Fruit fly (Drosophila melanogaster): ENCODE data around the gene CG42675.

The CG42675 gene

dm6 chr3R:5862032-5862641 is 48.7 kb downstream of the CG42675 start, which contains the start of gene CG2017 (continued):
- TF ChIP-seq CG18764 (GFP tag; optimal IDR thresholded peaks at IDR 0.05) (no peak), Vsx1 (GFP tag; optimal IDR thresholded peaks at IDR 0.05) (no peak), CG8478 (optimal IDR thresholded peaks at IDR 0.05) (no peak), CG17568 (GFP tag; optimal IDR thresholded peaks at IDR 0.05) (no peak), Bdp1 (GFP tag; optimal IDR thresholded peaks at IDR 0.05) (peak; percentile 7), CG1233 (GFP tag; optimal IDR thresholded peaks at IDR 0.05) (peak; percentile 29), B-H2 (GFP tag; optimal IDR thresholded peaks at IDR 0.05) (peak; percentile 70), CG14014 (GFP tag; IDR thresholded peaks at IDR 0.05) (peak; percentile 18; the same call in 1 of the 2 replicates), sim (GFP tag; IDR thresholded peaks at IDR 0.05) (no peak), Taf1 (GFP tag; IDR thresholded peaks at IDR 0.05) (no peak), hbn (GFP tag; IDR thresholded peaks at IDR 0.05; ENCODE audit: partially characterized antibody) (no peak), HLHmδ (GFP tag; optimal IDR thresholded peaks at IDR 0.05) (no peak), Med (GFP tag) (peak; percentile 95), Fer2 (tag; optimal IDR thresholded peaks at IDR 0.05) (no peak), slp2 (GFP tag; optimal IDR thresholded peaks at IDR 0.05) (peak; percentile 11), Hand (GFP tag; optimal IDR thresholded peaks at IDR 0.05) (no peak), kay (GFP tag; optimal IDR thresholded peaks at IDR 0.05) (no peak), CG14050 (GFP tag; IDR thresholded peaks at IDR 0.05) (peak; percentile 26; the same call in 1 of the 3 replicates), Lhr (GFP tag; optimal IDR thresholded peaks at IDR 0.05) (peak; percentile 82), cad (GFP tag; optimal IDR thresholded peaks at IDR 0.05) (no peak), sima (GFP tag; optimal IDR thresholded peaks at IDR 0.05) (no peak), CG12236 (GFP tag; optimal IDR thresholded peaks at IDR 0.05) (no peak), sqz (GFP tag; optimal IDR thresholded peaks at IDR 0.05) (no peak), CG16813 (GFP tag; IDR thresholded peaks at IDR 0.05; ENCODE audit: partially characterized antibody) (no peak), BtbVII (GFP tag; optimal IDR thresholded peaks at IDR 0.05) (no peak), Sin3A (optimal IDR thresholded peaks at IDR 0.05) (peak; percentile 64), zfh2 (GFP tag; optimal IDR thresholded peaks at IDR 0.05) (peak; percentile 52), Oli (tag; optimal IDR thresholded peaks at IDR 0.05) (no peak), dimm (GFP tag; IDR thresholded peaks at IDR 0.05) (no peak), CG3995 (GFP tag; optimal IDR thresholded peaks at IDR 0.05) (peak; percentile 30), gt (GFP tag; IDR thresholded peaks at IDR 0.05) (no peak), Neu2 (GFP tag; optimal IDR thresholded peaks at IDR 0.05; ENCODE audit: borderline replicate concordance) (no peak), CG1792 (GFP tag; optimal IDR thresholded peaks at IDR 0.05) (peak; percentile 42), CG13894 (tag; optimal IDR thresholded peaks at IDR 0.05) (peak; percentile 1), Usf (GFP tag; optimal IDR thresholded peaks at IDR 0.05) (peak; percentile 2), aop (GFP tag; IDR thresholded peaks at IDR 0.05) (no peak), CG7357 (GFP tag; IDR thresholded peaks at IDR 0.05) (no peak), pan (optimal IDR thresholded peaks at IDR 0.05) (no peak), pan (GFP tag; optimal IDR thresholded peaks at IDR 0.05 in 1 of 2, IDR thresholded peaks at IDR 0.05 in 1 of 2) (no peak), emc (GFP tag; optimal IDR thresholded peaks at IDR 0.05) (no peak), CG17912 (GFP tag; optimal IDR thresholded peaks at IDR 0.05) (peak; percentile 57), CG9797 (GFP tag; optimal IDR thresholded peaks at IDR 0.05) (peak; percentile 83), Antp (GFP tag; optimal IDR thresholded peaks at IDR 0.05) (peak; percentile 53), NC2β (GFP tag; optimal IDR thresholded peaks at IDR 0.05) (no peak), CG4730 (GFP tag; IDR thresholded peaks at IDR 0.05) (0 out of 2 replicates have a peak, but pooled peaks have one; percentile 17), HHEX (GFP tag; optimal IDR thresholded peaks at IDR 0.05) (peak; percentile 55), Fer3 (tag; optimal IDR thresholded peaks at IDR 0.05) (no peak), stc (GFP tag; IDR thresholded peaks at IDR 0.05) (peak; percentile 36; the same call in 1 of the 2 replicates), CG3163 (GFP tag; optimal IDR thresholded peaks at IDR 0.05) (peak; percentile 28), CG11696 (GFP tag; IDR thresholded peaks at IDR 0.05) (no peak), bbx (GFP tag; IDR thresholded peaks at IDR 0.05; ENCODE audit: partially characterized antibody) (no peak)
